Fruit fly (Drosophila melanogaster) Kc167 (cell line): ENCODE results near the gene bc10.

Experiments
- Myc ChIP-seq: fragments of >200 bp; optimal IDR thresholded peaks from 2 replicates; lab custom pipeline; 2017; ENCODE audit warnings: missing external identifiers
- Sin3A ChIP-seq: fragments of >200 bp; optimal IDR thresholded peaks from 2 replicates; lab custom pipeline; 2018; ENCODE audit warnings: missing external identifiers
- h ChIP-seq: fragments of >200 bp; optimal IDR thresholded peaks from 3 replicates; lab custom pipeline; 2018; ENCODE audit warnings: missing external identifiers
- insv ChIP-seq: fragments of >200 bp; optimal IDR thresholded peaks from 3 replicates; lab custom pipeline; 2018; ENCODE audit warnings: missing external identifiers
- psq ChIP-seq: fragments of >200 bp; optimal IDR thresholded peaks from 2 replicates; lab custom pipeline; 2017; ENCODE audit warnings: missing external identifiers
- ttk ChIP-seq: sonication (Bioruptor generic); optimal IDR thresholded peaks from 2 replicates; lab custom pipeline; 2017; ENCODE audit warnings: missing external identifiers

- TF ChIP-seq h (lab: Kevin White, UChicago) (no peak), Myc (lab: Kevin White, UChicago) (no peak), psq (no peak), Sin3A (no peak), insv (lab: Kevin White, UChicago) (no peak), ttk (no peak)
These were observed 50.7 kb downstream of the bc10 start for dm6 chr3L:5615744-5616143.
